Worm (Caenorhabditis elegans) whole organism, L2 larva: Measurements from ENCODE around the gene R74.8.

ENCODE experiments used
- R02D3.7 ChIP-seq: fragments of 150-350 bp; optimal IDR thresholded peaks from 2 replicates; lab custom pipeline; 2014; ENCODE audit warnings: missing biosample characterization, missing genetic modification characterization
- alr-1 ChIP-seq: fragments of 150-350 bp; optimal IDR thresholded peaks from 2 replicates; lab custom pipeline; 2014; ENCODE audit warnings: missing biosample characterization, missing genetic modification characterization
- ama-1 ChIP-seq: fragments of 150-350 bp; optimal IDR thresholded peaks from 2 replicates; lab custom pipeline; 2018; ENCODE audit warnings: inconsistent platforms
- blmp-1 ChIP-seq: sonication (generic microtip); optimal IDR thresholded peaks from 2 replicates; lab custom pipeline; 2017; ENCODE audit warnings: missing genetic modification characterization, mild to moderate bottlenecking, missing compliant biosample characterization, antibody characterized with exemption, moderate library complexity; ENCODE audit not compliant: insufficient read depth
- elt-3 ChIP-seq: sonication (generic microtip); optimal IDR thresholded peaks from 2 replicates; lab custom pipeline; 2017; ENCODE audit warnings: missing biosample characterization, missing genetic modification characterization
- lin-13 ChIP-seq: fragments of 150-350 bp; optimal IDR thresholded peaks from 2 replicates; lab custom pipeline; 2014; ENCODE audit warnings: missing biosample characterization, missing genetic modification reagents, missing genetic modification characterization
- mab-5 ChIP-seq: fragments of 150-350 bp; optimal IDR thresholded peaks from 2 replicates; lab custom pipeline; 2014; ENCODE audit warnings: missing biosample characterization, missing genetic modification characterization
- nhr-12 ChIP-seq: fragments of 150-350 bp; optimal IDR thresholded peaks from 2 replicates; lab custom pipeline; 2014; ENCODE audit warnings: missing biosample characterization, missing genetic modification characterization
- nhr-237 ChIP-seq: fragments of 150-350 bp; optimal IDR thresholded peaks from 2 replicates; lab custom pipeline; 2014; ENCODE audit warnings: missing biosample characterization, missing genetic modification characterization
- sma-9 ChIP-seq, 2 experiments: fragments of 150-350 bp in 1 of 2; sonication (generic microtip) in 1 of 2; optimal IDR thresholded peaks; 2 replicates each; lab custom pipeline; 2014 to 2016; ENCODE audit warnings: missing genetic modification characterization in 2 of 2, mild to moderate bottlenecking in 1 of 2, missing biosample characterization in 1 of 2, missing compliant biosample characterization in 1 of 2, missing genetic modification reagents in 1 of 2, moderate library complexity in 1 of 2
- unc-55 ChIP-seq: fragments of 150-350 bp; sonication (generic microtip); optimal IDR thresholded peaks from 3 replicates; lab custom pipeline; 2014; ENCODE audit warnings: missing biosample characterization, missing genetic modification reagents, missing genetic modification characterization
- unc-62 ChIP-seq: fragments of 150-350 bp; optimal IDR thresholded peaks from 2 replicates; lab custom pipeline; 2014; ENCODE audit warnings: missing biosample characterization, missing genetic modification reagents, missing genetic modification characterization

ce11 chrIII:4208210-4208609 lies 2.1 kb downstream of the R74.8 start:
- TF ChIP-seq nhr-12 (tag; lab: Kevin White, UChicago) = no peak
- TF ChIP-seq elt-3 (tag; lab: Kevin White, UChicago) = no peak
- no peak for TF ChIP-seq unc-62 (GFP tag; lab: Kevin White, UChicago)
- no peak for TF ChIP-seq ama-1
- TF ChIP-seq lin-13 (GFP tag; lab: Kevin White, UChicago) = no peak
- TF ChIP-seq nhr-237 (tag; lab: Kevin White, UChicago) = no peak
- TF ChIP-seq R02D3.7 = no peak
- TF ChIP-seq sma-9 (GFP tag; optimal IDR thresholded peaks at IDR 0.05; lab: Kevin White, UChicago) = no peak
- no peak for TF ChIP-seq sma-9 (tag; optimal IDR thresholded peaks at IDR 0.05; lab: Kevin White, UChicago)
- TF ChIP-seq blmp-1 (tag; lab: Kevin White, UChicago) = no peak
- no peak for TF ChIP-seq unc-55
- no peak for TF ChIP-seq alr-1
- no peak for TF ChIP-seq mab-5 (tag; lab: Kevin White, UChicago)
